Worm (Caenorhabditis elegans): Measurements from ENCODE around the gene nhr-231.
A peak's percentile ranks its signal among the peaks of the same experiment; 100 is the strongest.

Gene nhr-231

ce11 chrV:18842468-18842867 lies 51.7 kb downstream of the nhr-231 start:
- TF ChIP-seq mxl-3 (GFP tag; optimal IDR thresholded peaks at IDR 0.05) (no peak), unc-62 (GFP tag; optimal IDR thresholded peaks at IDR 0.05 in 1 of 2) (peak in 1 of 2 experiments; percentile 50), unc-62 (tag; optimal IDR thresholded peaks at IDR 0.05) (no peak), F49E8.2 (tag; optimal IDR thresholded peaks at IDR 0.05; ENCODE audit: borderline replicate concordance) (no peak), nhr-77 (tag; optimal IDR thresholded peaks at IDR 0.05) (no peak)

Measured in whole organism, L4 larva.